Fruit fly (Drosophila melanogaster) whole organism, embryonic: ENCODE data around the gene CG7564.

Experiments used
- Abd-B ChIP-seq: fragments of 200-800 bp; sonication (Bioruptor generic); optimal IDR thresholded peaks from 2 replicates; lab custom pipeline; 2018; ENCODE audit warnings: missing biosample characterization, mild to moderate bottlenecking, missing genetic modification characterization, moderate library complexity
- Aef1 ChIP-seq: fragments of 200-800 bp; sonication (Bioruptor generic); IDR thresholded peaks from 3 replicates; pipeline ENCODE4 v1.3.6; 2022; ENCODE audit warnings: missing biosample characterization, missing genetic modification characterization
- Atf-2 ChIP-seq: fragments of 200-800 bp; sonication (Bioruptor generic); optimal IDR thresholded peaks from 2 replicates; lab custom pipeline; 2016; ENCODE audit warnings: missing biosample characterization, missing genetic modification characterization
- CG11085 ChIP-seq: fragments of 200-800 bp; sonication (Bioruptor generic); IDR thresholded peaks from 2 replicates; pipeline ENCODE4 v1.3.6; 2022; ENCODE audit warnings: missing biosample characterization, missing genetic modification characterization
- CG11560 ChIP-seq: fragments of 200-800 bp; sonication (Bioruptor generic); IDR thresholded peaks from 3 replicates; pipeline ENCODE4 v1.3.6; 2022; ENCODE audit warnings: missing biosample characterization, missing genetic modification characterization
- CG11695 ChIP-seq: fragments of 200-800 bp; sonication (Bioruptor generic); IDR thresholded peaks from 3 replicates; pipeline ENCODE4 v1.3.6; 2022; ENCODE audit warnings: missing biosample characterization, missing genetic modification characterization
- CG11696 ChIP-seq: fragments of 200-800 bp; sonication (Bioruptor generic); IDR thresholded peaks from 2 replicates; pipeline ENCODE4 v1.3.6; 2022; ENCODE audit warnings: missing biosample characterization, missing genetic modification characterization
- CG1647 ChIP-seq: fragments of 200-800 bp; sonication (Bioruptor generic); optimal IDR thresholded peaks from 3 replicates; lab custom pipeline; 2016; ENCODE audit warnings: missing biosample characterization, missing genetic modification characterization
- CG18262 ChIP-seq: fragments of 200-800 bp; optimal IDR thresholded peaks from 3 replicates; lab custom pipeline; 2019; ENCODE audit warnings: missing biosample characterization, mild to moderate bottlenecking, missing genetic modification characterization, moderate library complexity
- CG2116 ChIP-seq: fragments of 200-800 bp; sonication (Bioruptor generic); optimal IDR thresholded peaks from 3 replicates; lab custom pipeline; 2018; ENCODE audit warnings: missing biosample characterization, mild to moderate bottlenecking, missing genetic modification characterization
- CG2120 ChIP-seq: fragments of 200-800 bp; sonication (Bioruptor generic); optimal IDR thresholded peaks from 3 replicates; lab custom pipeline; 2016; ENCODE audit warnings: missing biosample characterization, missing genetic modification characterization
- CG2712 ChIP-seq: fragments of 200-800 bp; optimal IDR thresholded peaks from 3 replicates; lab custom pipeline; 2019; ENCODE audit warnings: missing biosample characterization, mild to moderate bottlenecking, missing genetic modification characterization, moderate library complexity
- CG33557 ChIP-seq: fragments of 200-800 bp; sonication (Bioruptor generic); optimal IDR thresholded peaks from 2 replicates; lab custom pipeline; 2019; ENCODE audit warnings: missing biosample characterization, mild to moderate bottlenecking, missing genetic modification characterization, moderate library complexity
- CG4820 ChIP-seq: fragments of 200-800 bp; sonication (Bioruptor generic); optimal IDR thresholded peaks from 3 replicates; lab custom pipeline; 2016; ENCODE audit warnings: missing biosample characterization, missing genetic modification characterization
- CG4854 ChIP-seq: fragments of 200-800 bp; sonication (Bioruptor generic); optimal IDR thresholded peaks from 2 replicates; lab custom pipeline; 2016; ENCODE audit warnings: missing biosample characterization, missing genetic modification characterization, inconsistent platforms
- CG5245 ChIP-seq: fragments of 200-800 bp; sonication (Bioruptor generic); optimal IDR thresholded peaks from 3 replicates; lab custom pipeline; 2016; ENCODE audit warnings: missing biosample characterization, missing genetic modification characterization
- CG6272 ChIP-seq: fragments of 200-800 bp; sonication (Bioruptor generic); IDR thresholded peaks from 2 replicates; pipeline ENCODE4 v1.3.6; 2022; ENCODE audit warnings: missing biosample characterization, missing genetic modification characterization
- CG6683 ChIP-seq: fragments of 200-800 bp; sonication (Bioruptor generic); optimal IDR thresholded peaks from 2 replicates; lab custom pipeline; 2017; ENCODE audit warnings: missing biosample characterization, mild to moderate bottlenecking, missing genetic modification characterization, missing genetic modification reagents
- CG6689 ChIP-seq: fragments of 200-800 bp; sonication (Bioruptor generic); IDR thresholded peaks from 2 replicates; pipeline ENCODE4 v1.3.6; 2022; ENCODE audit warnings: missing biosample characterization, missing genetic modification characterization
- CG6813 ChIP-seq: fragments of 200-800 bp; sonication (Bioruptor generic); optimal IDR thresholded peaks from 2 replicates; lab custom pipeline; 2017; ENCODE audit warnings: missing biosample characterization, missing genetic modification characterization, mild to moderate bottlenecking, moderate library complexity, missing genetic modification reagents
- CG7271 ChIP-seq: fragments of 200-800 bp; sonication (Bioruptor generic); optimal IDR thresholded peaks from 2 replicates; lab custom pipeline; 2018; ENCODE audit warnings: missing biosample characterization, mild to moderate bottlenecking, missing genetic modification characterization, moderate library complexity
- CG7745 ChIP-seq: fragments of 200-800 bp; sonication (Bioruptor generic); optimal IDR thresholded peaks from 2 replicates; lab custom pipeline; 2018; ENCODE audit warnings: missing biosample characterization, mild to moderate bottlenecking, missing genetic modification characterization, moderate library complexity
- CG7839 ChIP-seq: fragments of 200-800 bp; sonication (Bioruptor generic); optimal IDR thresholded peaks from 3 replicates; lab custom pipeline; 2018; ENCODE audit warnings: missing biosample characterization, mild to moderate bottlenecking, missing genetic modification characterization, moderate library complexity
- CG8765 ChIP-seq: fragments of 200-800 bp; sonication (Bioruptor generic); IDR thresholded peaks from 2 replicates; pipeline ENCODE4 v1.3.6; 2022; ENCODE audit warnings: missing biosample characterization, missing genetic modification characterization
- CG9215 ChIP-seq: fragments of 200-800 bp; sonication (Bioruptor generic); IDR thresholded peaks from 2 replicates; pipeline ENCODE4 v1.3.6; 2022; ENCODE audit warnings: missing biosample characterization, missing genetic modification characterization
- CG9727 ChIP-seq: fragments of 200-800 bp; sonication (Bioruptor generic); optimal IDR thresholded peaks from 3 replicates; lab custom pipeline; 2017; ENCODE audit warnings: missing biosample characterization, mild to moderate bottlenecking, missing genetic modification characterization
- CrebB ChIP-seq: fragments of 200-800 bp; sonication (Bioruptor generic); optimal IDR thresholded peaks from 3 replicates; lab custom pipeline; 2018; ENCODE audit warnings: missing biosample characterization, mild to moderate bottlenecking, missing genetic modification characterization
- Deaf1 ChIP-seq: fragments of 200-800 bp; optimal IDR thresholded peaks from 3 replicates; lab custom pipeline; 2019; ENCODE audit warnings: missing biosample characterization, mild to moderate bottlenecking, missing genetic modification characterization, moderate library complexity
- Dp ChIP-seq: fragments of 200-800 bp; sonication (Bioruptor generic); optimal IDR thresholded peaks from 2 replicates; lab custom pipeline; 2018; ENCODE audit warnings: missing biosample characterization, mild to moderate bottlenecking, missing genetic modification characterization, moderate library complexity
- Drgx ChIP-seq: fragments of 200-800 bp; sonication (Bioruptor generic); IDR thresholded peaks from 2 replicates; pipeline ENCODE4 v1.3.6; 2022; ENCODE audit warnings: missing biosample characterization, missing genetic modification characterization
- HmgZ ChIP-seq: fragments of 200-800 bp; sonication (Bioruptor generic); optimal IDR thresholded peaks from 2 replicates; lab custom pipeline; 2018; ENCODE audit warnings: missing biosample characterization, mild to moderate bottlenecking, missing genetic modification characterization
- Hr51 ChIP-seq, 2 experiments: fragments of 200-800 bp; sonication (Bioruptor generic); optimal IDR thresholded peaks; 2 replicates in 1 of 2; 3 replicates in 1 of 2; lab custom pipeline; 2016 to 2018; ENCODE audit warnings: missing biosample characterization in 2 of 2, missing genetic modification characterization in 2 of 2, mild to moderate bottlenecking in 1 of 2, moderate library complexity in 1 of 2
- Kr ChIP-seq: fragments of 200-800 bp; sonication (Bioruptor generic); optimal IDR thresholded peaks from 2 replicates; lab custom pipeline; 2017; ENCODE audit warnings: missing biosample characterization, mild to moderate bottlenecking, missing genetic modification characterization
- MESR4 ChIP-seq: fragments of 200-800 bp; sonication (Bioruptor generic); optimal IDR thresholded peaks from 2 replicates; lab custom pipeline; 2018; ENCODE audit warnings: missing biosample characterization, mild to moderate bottlenecking, missing genetic modification characterization, moderate library complexity
- Oli ChIP-seq: fragments of 200-800 bp; sonication (Bioruptor generic); optimal IDR thresholded peaks from 2 replicates; lab custom pipeline; 2018; ENCODE audit warnings: missing biosample characterization, mild to moderate bottlenecking, missing genetic modification characterization, moderate library complexity
- Pdp1 ChIP-seq, 2 experiments: fragments of 200-800 bp; sonication (Bioruptor generic); optimal IDR thresholded peaks; 3 replicates each; lab custom pipeline; 2016; ENCODE audit warnings: missing biosample characterization in 2 of 2, missing genetic modification characterization in 2 of 2, mild to moderate bottlenecking in 1 of 2, moderate library complexity in 1 of 2
- YL-1 ChIP-seq: fragments of 200-800 bp; sonication (Bioruptor generic); optimal IDR thresholded peaks from 3 replicates; lab custom pipeline; 2017; ENCODE audit warnings: missing biosample characterization, mild to moderate bottlenecking, missing genetic modification characterization
- chn ChIP-seq: fragments of 200-800 bp; sonication (Bioruptor generic); optimal IDR thresholded peaks from 2 replicates; lab custom pipeline; 2016; ENCODE audit warnings: missing biosample characterization, missing genetic modification characterization
- crol ChIP-seq: fragments of 200-800 bp; sonication (Bioruptor generic); IDR thresholded peaks from 2 replicates; pipeline ENCODE4 v1.3.6; 2022; ENCODE audit warnings: missing biosample characterization, missing genetic modification characterization
- dan ChIP-seq: fragments of 200-800 bp; sonication (Bioruptor generic); IDR thresholded peaks from 2 replicates; pipeline ENCODE4 v1.3.6; 2022; ENCODE audit warnings: missing biosample characterization, missing genetic modification characterization
- dm ChIP-seq: fragments of 200-800 bp; sonication (Bioruptor generic); optimal IDR thresholded peaks from 3 replicates; lab custom pipeline; 2016; ENCODE audit warnings: missing biosample characterization, missing genetic modification characterization
- dmrt99B ChIP-seq: fragments of 200-800 bp; sonication (Bioruptor generic); optimal IDR thresholded peaks from 2 replicates; lab custom pipeline; 2018; ENCODE audit warnings: missing biosample characterization, mild to moderate bottlenecking, missing genetic modification characterization, moderate library complexity
- emc ChIP-seq: fragments of 200-800 bp; sonication (Bioruptor generic); optimal IDR thresholded peaks from 2 replicates; lab custom pipeline; 2016; ENCODE audit warnings: missing biosample characterization, missing genetic modification characterization
- jing ChIP-seq: fragments of 200-800 bp; sonication (Bioruptor generic); optimal IDR thresholded peaks from 2 replicates; lab custom pipeline; 2018; ENCODE audit warnings: missing biosample characterization, mild to moderate bottlenecking, missing genetic modification characterization
- lilli ChIP-seq: fragments of 200-800 bp; sonication (Bioruptor generic); optimal IDR thresholded peaks from 3 replicates; lab custom pipeline; 2016; ENCODE audit warnings: missing biosample characterization, missing genetic modification characterization
- mam ChIP-seq: fragments of 200-800 bp; sonication (Bioruptor generic); optimal IDR thresholded peaks from 3 replicates; lab custom pipeline; 2016; ENCODE audit warnings: missing biosample characterization, missing genetic modification characterization
- nerfin-1 ChIP-seq: fragments of 200-800 bp; sonication (Bioruptor generic); optimal IDR thresholded peaks from 3 replicates; lab custom pipeline; 2019; ENCODE audit warnings: missing biosample characterization, mild to moderate bottlenecking, missing genetic modification characterization, moderate library complexity
- nom ChIP-seq: fragments of 200-800 bp; sonication (Bioruptor generic); optimal IDR thresholded peaks from 2 replicates; lab custom pipeline; 2017; ENCODE audit warnings: missing biosample characterization, missing genetic modification characterization, mild to moderate bottlenecking, moderate library complexity, missing genetic modification reagents
- pita ChIP-seq: fragments of 200-800 bp; sonication (Bioruptor generic); optimal IDR thresholded peaks from 2 replicates; lab custom pipeline; 2017; ENCODE audit warnings: missing biosample characterization, mild to moderate bottlenecking, missing genetic modification characterization
- ranshi ChIP-seq: fragments of 200-800 bp; sonication (Bioruptor generic); IDR thresholded peaks from 2 replicates; pipeline ENCODE4 v1.3.6; 2022; ENCODE audit warnings: missing biosample characterization, missing genetic modification characterization

Gene CG7564

dm6 chr3L:17496871-17497492, 17.1 kb upstream of the CG7564 start (continued):
- TF ChIP-seq CG9727 (GFP tag; lab: Kevin White, UChicago) (no peak), CG1647 (GFP tag; lab: Kevin White, UChicago) (no peak), CG6689 (GFP tag; lab: Robert Waterston, UW) (peak; percentile 29; the same call in 1 of the 2 replicates), CG11695 (GFP tag; lab: Robert Waterston, UW) (no peak), HmgZ (tag; lab: Kevin White, UChicago) (no peak), Oli (tag; lab: Kevin White, UChicago) (peak; percentile 38), CG2116 (GFP tag; lab: Kevin White, UChicago) (no peak), Kr (no peak), CG6272 (GFP tag; lab: Robert Waterston, UW) (no peak), CG11560 (tag; lab: Robert Waterston, UW) (no peak), nerfin-1 (tag; lab: Kevin White, UChicago) (no peak), CG4854 (GFP tag; lab: Kevin White, UChicago) (no peak), CG7745 (tag; lab: Kevin White, UChicago) (no peak), CG6813 (GFP tag; lab: Kevin White, UChicago) (no peak), CG7271 (no peak), Dp (GFP tag; lab: Kevin White, UChicago) (no peak), ranshi (no peak), CG11696 (GFP tag; lab: Robert Waterston, UW) (no peak), Deaf1 (tag; lab: Kevin White, UChicago) (no peak), YL-1 (no peak), Abd-B (GFP tag; lab: Kevin White, UChicago) (peak; percentile 15), CG4820 (GFP tag; lab: Kevin White, UChicago) (peak; percentile 31), Hr51 (GFP tag; optimal IDR thresholded peaks at IDR 0.05; lab: Kevin White, UChicago) (peak in 1 of 2 experiments; percentile 56), Drgx (GFP tag; lab: Robert Waterston, UW) (peak; percentile 76), CG2120 (GFP tag; lab: Kevin White, UChicago) (no peak), CG33557 (GFP tag; lab: Kevin White, UChicago) (no peak), dan (GFP tag; lab: Robert Waterston, UW) (no peak), chn (GFP tag; lab: Kevin White, UChicago) (no peak), Atf-2 (GFP tag; lab: Kevin White, UChicago) (peak; percentile 19), nom (GFP tag; lab: Kevin White, UChicago) (peak; percentile 54), crol (GFP tag; lab: Robert Waterston, UW) (no peak), CG9215 (GFP tag; lab: Robert Waterston, UW) (no peak), jing (GFP tag; lab: Kevin White, UChicago) (no peak), CrebB (no peak), dm (GFP tag; lab: Kevin White, UChicago) (no peak), emc (GFP tag; lab: Kevin White, UChicago) (no peak), CG5245 (GFP tag; lab: Kevin White, UChicago) (peak; percentile 23), CG7839 (peak; percentile 51), Aef1 (0 out of 3 replicates have a peak, but pooled peaks have one; percentile 12), mam (GFP tag; lab: Kevin White, UChicago) (no peak), lilli (GFP tag; lab: Kevin White, UChicago) (peak; percentile 4), Pdp1 (GFP tag; optimal IDR thresholded peaks at IDR 0.05; lab: Kevin White, UChicago) (peak in 1 of 2 experiments; percentile 33), CG18262 (peak; percentile 33), MESR4 (no peak), pita (GFP tag; lab: Kevin White, UChicago) (no peak), CG6683 (no peak), dmrt99B (tag; lab: Kevin White, UChicago) (peak; percentile 51), CG11085 (no peak), CG2712 (peak; percentile 9), CG8765 (GFP tag; lab: Robert Waterston, UW) (no peak)
